Fruit fly (Drosophila melanogaster) whole organism, embryonic: ENCODE measurements around the gene CG34303.

Experiments
- Ada2b ChIP-seq: fragments of 200-800 bp; sonication (Bioruptor generic); IDR thresholded peaks from 2 replicates; pipeline ENCODE4 v1.3.6; 2022; ENCODE audit warnings: missing biosample characterization, missing genetic modification characterization
- Blimp-1 ChIP-seq: fragments of 200-800 bp; sonication (Bioruptor generic); optimal IDR thresholded peaks from 3 replicates; lab custom pipeline; 2018; ENCODE audit warnings: missing biosample characterization, missing genetic modification characterization, mild to moderate bottlenecking, moderate library complexity, missing genetic modification reagents
- CG10959 ChIP-seq: fragments of 200-800 bp; sonication (Bioruptor generic); IDR thresholded peaks from 2 replicates; pipeline ENCODE4 v1.3.6; 2022; ENCODE audit warnings: missing biosample characterization, missing genetic modification characterization
- CG11560 ChIP-seq: fragments of 200-800 bp; sonication (Bioruptor generic); IDR thresholded peaks from 3 replicates; pipeline ENCODE4 v1.3.6; 2022; ENCODE audit warnings: missing biosample characterization, missing genetic modification characterization
- CG12155 ChIP-seq: fragments of 200-800 bp; sonication (Bioruptor generic); optimal IDR thresholded peaks from 3 replicates; lab custom pipeline; 2016; ENCODE audit warnings: missing biosample characterization, missing genetic modification characterization
- CG12769 ChIP-seq: fragments of 200-800 bp; sonication (Bioruptor generic); optimal IDR thresholded peaks from 2 replicates; lab custom pipeline; 2019; ENCODE audit warnings: missing biosample characterization, mild to moderate bottlenecking, missing genetic modification characterization, moderate library complexity
- CG1603 ChIP-seq: fragments of 200-800 bp; sonication (Bioruptor generic); optimal IDR thresholded peaks from 2 replicates; lab custom pipeline; 2019; ENCODE audit warnings: missing biosample characterization, mild to moderate bottlenecking, missing genetic modification characterization, moderate library complexity
- CG17186 ChIP-seq: fragments of 200-800 bp; sonication (Bioruptor generic); optimal IDR thresholded peaks from 3 replicates; lab custom pipeline; 2017; ENCODE audit warnings: missing biosample characterization, missing genetic modification reagents, missing genetic modification characterization
- CG18599 ChIP-seq: fragments of 200-800 bp; sonication (Bioruptor generic); optimal IDR thresholded peaks from 3 replicates; lab custom pipeline; 2017; ENCODE audit warnings: missing biosample characterization, missing genetic modification characterization, mild to moderate bottlenecking, moderate library complexity, missing genetic modification reagents
- CG3065 ChIP-seq: fragments of 200-800 bp; sonication (Bioruptor generic); optimal IDR thresholded peaks from 2 replicates; lab custom pipeline; 2016; ENCODE audit warnings: missing biosample characterization, missing genetic modification characterization
- CG34376 ChIP-seq: fragments of 200-800 bp; sonication (Bioruptor generic); optimal IDR thresholded peaks from 2 replicates; lab custom pipeline; 2018; ENCODE audit warnings: missing biosample characterization, mild to moderate bottlenecking, missing genetic modification characterization
- CG4360 ChIP-seq: fragments of 200-800 bp; sonication (Bioruptor generic); IDR thresholded peaks from 2 replicates; pipeline ENCODE4 v1.3.6; 2022; ENCODE audit warnings: missing biosample characterization, missing genetic modification characterization
- CG4424 ChIP-seq: fragments of 200-800 bp; sonication (Bioruptor generic); optimal IDR thresholded peaks from 3 replicates; lab custom pipeline; 2016; ENCODE audit warnings: missing biosample characterization, missing genetic modification characterization
- CG5245 ChIP-seq: fragments of 200-800 bp; sonication (Bioruptor generic); optimal IDR thresholded peaks from 3 replicates; lab custom pipeline; 2016; ENCODE audit warnings: missing biosample characterization, missing genetic modification characterization
- CG6765 ChIP-seq: fragments of 200-800 bp; sonication (Bioruptor generic); optimal IDR thresholded peaks from 3 replicates; lab custom pipeline; 2017; ENCODE audit warnings: missing biosample characterization, mild to moderate bottlenecking, missing genetic modification characterization
- CG6791 ChIP-seq: fragments of 200-800 bp; sonication (Bioruptor generic); IDR thresholded peaks from 3 replicates; pipeline ENCODE4 v1.3.6; 2022; ENCODE audit warnings: missing biosample characterization, missing genetic modification characterization; ENCODE audit not compliant: partially characterized antibody
- CG7786 ChIP-seq: fragments of 200-800 bp; sonication (Bioruptor generic); optimal IDR thresholded peaks from 2 replicates; lab custom pipeline; 2016; ENCODE audit warnings: missing biosample characterization, missing genetic modification characterization
- CG7839 ChIP-seq: fragments of 200-800 bp; sonication (Bioruptor generic); optimal IDR thresholded peaks from 3 replicates; lab custom pipeline; 2018; ENCODE audit warnings: missing biosample characterization, mild to moderate bottlenecking, missing genetic modification characterization, moderate library complexity
- CG8281 ChIP-seq: fragments of 200-800 bp; sonication (Bioruptor generic); optimal IDR thresholded peaks from 2 replicates; lab custom pipeline; 2018; ENCODE audit warnings: missing biosample characterization, mild to moderate bottlenecking, missing genetic modification characterization, moderate library complexity
- CG8478 ChIP-seq: fragments of >200 bp; optimal IDR thresholded peaks from 2 replicates; lab custom pipeline; 2018
- CG8924 ChIP-seq: fragments of 200-800 bp; optimal IDR thresholded peaks from 3 replicates; lab custom pipeline; 2019; ENCODE audit warnings: missing biosample characterization, mild to moderate bottlenecking, missing genetic modification characterization, moderate library complexity
- CG9437 ChIP-seq: fragments of 200-800 bp; sonication (Bioruptor generic); optimal IDR thresholded peaks from 2 replicates; lab custom pipeline; 2018; ENCODE audit warnings: missing biosample characterization, mild to moderate bottlenecking, missing genetic modification characterization
- Dp ChIP-seq: fragments of 200-800 bp; sonication (Bioruptor generic); optimal IDR thresholded peaks from 2 replicates; lab custom pipeline; 2018; ENCODE audit warnings: missing biosample characterization, mild to moderate bottlenecking, missing genetic modification characterization, moderate library complexity
- E2f1 ChIP-seq: fragments of 200-800 bp; sonication (Bioruptor generic); IDR thresholded peaks from 2 replicates; pipeline ENCODE4 v1.3.6; 2022; ENCODE audit warnings: missing biosample characterization, missing genetic modification characterization
- Elba2 ChIP-seq: fragments of 200-800 bp; sonication (Bioruptor generic); optimal IDR thresholded peaks from 3 replicates; lab custom pipeline; 2016; ENCODE audit warnings: missing biosample characterization, missing genetic modification characterization
- Ets65A ChIP-seq: fragments of 200-800 bp; sonication (Bioruptor generic); peaks from one replicate; lab custom pipeline; 2016; ENCODE audit warnings: missing biosample characterization, missing genetic modification characterization
- GATAe ChIP-seq: fragments of 200-800 bp; sonication (Bioruptor generic); conservative IDR thresholded peaks from 2 replicates; pipeline ENCODE4 v1.3.6; 2022; ENCODE audit warnings: missing biosample characterization, missing genetic modification characterization
- Hsf ChIP-seq: fragments of 200-800 bp; sonication (Bioruptor generic); optimal IDR thresholded peaks from 3 replicates; lab custom pipeline; 2016; ENCODE audit warnings: missing biosample characterization, missing genetic modification characterization
- Med ChIP-seq: fragments of 200-800 bp; sonication (Bioruptor generic); peaks from one replicate; lab custom pipeline; 2016; ENCODE audit warnings: missing biosample characterization, missing genetic modification characterization, mild to moderate bottlenecking, inconsistent platforms, moderate library complexity
- Side ChIP-seq: fragments of 200-800 bp; sonication (Bioruptor generic); optimal IDR thresholded peaks from 2 replicates; lab custom pipeline; 2016; ENCODE audit warnings: missing biosample characterization, missing genetic modification characterization
- Trl ChIP-seq, 3 experiments: fragments of >200 bp in 2 of 3; fragments of 200-800 bp in 1 of 3; sonication (Bioruptor generic) in 1 of 3; optimal IDR thresholded peaks; 2 replicates in 1 of 3; 3 replicates in 2 of 3; lab custom pipeline; 2016 to 2017; ENCODE audit warnings: missing biosample characterization in 1 of 3, missing genetic modification characterization in 1 of 3
- YL-1 ChIP-seq: fragments of 200-800 bp; sonication (Bioruptor generic); optimal IDR thresholded peaks from 3 replicates; lab custom pipeline; 2017; ENCODE audit warnings: missing biosample characterization, mild to moderate bottlenecking, missing genetic modification characterization
- chinmo ChIP-seq: fragments of 200-800 bp; sonication (Bioruptor generic); IDR thresholded peaks from 4 replicates; pipeline ENCODE4 v1.3.6; 2022; ENCODE audit warnings: missing biosample characterization, missing genetic modification characterization; ENCODE audit not compliant: partially characterized antibody
- ci ChIP-seq: fragments of 200-800 bp; sonication (Bioruptor generic); IDR thresholded peaks from 3 replicates; pipeline ENCODE4 v1.3.6; 2022; ENCODE audit warnings: missing biosample characterization, missing genetic modification characterization
- crc ChIP-seq: fragments of 200-800 bp; sonication (Bioruptor generic); optimal IDR thresholded peaks from 2 replicates; lab custom pipeline; 2016; ENCODE audit warnings: missing biosample characterization, missing genetic modification characterization
- dimm ChIP-seq: fragments of 200-800 bp; sonication (Bioruptor generic); IDR thresholded peaks from 2 replicates; pipeline ENCODE4 v1.3.6; 2022; ENCODE audit warnings: missing biosample characterization, missing genetic modification characterization
- exex ChIP-seq: fragments of 200-800 bp; sonication (Bioruptor generic); optimal IDR thresholded peaks from 4 replicates; lab custom pipeline; 2018; ENCODE audit warnings: missing biosample characterization, mild to moderate bottlenecking, missing genetic modification characterization, moderate library complexity
- gro ChIP-seq: fragments of 200-800 bp; sonication (Bioruptor generic); optimal IDR thresholded peaks from 2 replicates; lab custom pipeline; 2016; ENCODE audit warnings: missing biosample characterization, missing genetic modification characterization
- ham ChIP-seq: fragments of 200-800 bp; sonication (Bioruptor generic); IDR thresholded peaks from 2 replicates; pipeline ENCODE4 v1.3.6; 2022; ENCODE audit warnings: missing biosample characterization, missing genetic modification characterization
- lola ChIP-seq, 3 experiments: fragments of >200 bp in 2 of 3; fragments of 200-800 bp in 1 of 3; sonication (Bioruptor generic) in 1 of 3; optimal IDR thresholded peaks; 2 replicates each; lab custom pipeline; 2017 to 2019; ENCODE audit warnings: missing biosample characterization in 3 of 3, missing genetic modification characterization in 3 of 3, mild to moderate bottlenecking in 1 of 3, moderate library complexity in 1 of 3
- lov ChIP-seq, 2 experiments: fragments of 200-800 bp in 1 of 2; fragments of >200 bp in 1 of 2; sonication (Bioruptor generic) in 1 of 2; IDR thresholded peaks in 1 of 2; optimal IDR thresholded peaks in 1 of 2; 2 replicates in 1 of 2; 3 replicates in 1 of 2; pipeline versions ENCODE4 v1.3.6 to Lab custom; 2017 to 2022; ENCODE audit warnings: missing biosample characterization in 1 of 2, missing genetic modification characterization in 1 of 2
- maf-S ChIP-seq: fragments of 200-800 bp; sonication (Bioruptor generic); optimal IDR thresholded peaks from 2 replicates; lab custom pipeline; 2016; ENCODE audit warnings: missing biosample characterization, missing genetic modification characterization
- mirr ChIP-seq: fragments of 200-800 bp; sonication (Bioruptor generic); optimal IDR thresholded peaks from 3 replicates; lab custom pipeline; 2018; ENCODE audit warnings: missing biosample characterization, mild to moderate bottlenecking, missing genetic modification characterization
- org-1 ChIP-seq: fragments of 200-800 bp; sonication (Bioruptor generic); optimal IDR thresholded peaks from 2 replicates; lab custom pipeline; 2017; ENCODE audit warnings: missing biosample characterization, missing genetic modification characterization
- psq ChIP-seq: fragments of 200-800 bp; sonication (Bioruptor generic); optimal IDR thresholded peaks from 2 replicates; lab custom pipeline; 2017; ENCODE audit warnings: missing biosample characterization, missing genetic modification characterization
- pum ChIP-seq: fragments of 200-800 bp; sonication (Bioruptor generic); optimal IDR thresholded peaks from 2 replicates; lab custom pipeline; 2016; ENCODE audit warnings: missing biosample characterization, missing genetic modification characterization
- slbo ChIP-seq: fragments of 200-800 bp; sonication (Bioruptor generic); IDR thresholded peaks from 2 replicates; pipeline ENCODE4 v1.3.6; 2022; ENCODE audit warnings: missing biosample characterization, missing genetic modification characterization
- sob ChIP-seq: fragments of 200-800 bp; sonication (Bioruptor generic); IDR thresholded peaks from 2 replicates; pipeline ENCODE4 v1.3.6; 2022; ENCODE audit warnings: missing biosample characterization, missing genetic modification characterization
- stwl ChIP-seq: fragments of 200-800 bp; sonication (Bioruptor generic); optimal IDR thresholded peaks from 3 replicates; lab custom pipeline; 2018; ENCODE audit warnings: missing biosample characterization, mild to moderate bottlenecking, missing genetic modification characterization, moderate library complexity
- unc-4 ChIP-seq: fragments of 200-800 bp; sonication (Bioruptor generic); IDR thresholded peaks from 2 replicates; pipeline ENCODE4 v1.3.6; 2022; ENCODE audit warnings: missing biosample characterization, missing genetic modification characterization; ENCODE audit not compliant: partially characterized antibody

CG34303 gene

dm6 chr3R:10134341-10134668 is 17.4 kb downstream of the CG34303 start (continued):
- peak; percentile 64 for TF ChIP-seq CG18599 (GFP tag; lab: Kevin White, UChicago)
- TF ChIP-seq CG8281 (tag; lab: Kevin White, UChicago) = no peak
- TF ChIP-seq CG7839 (tag; lab: Kevin White, UChicago) = peak; percentile 5
- TF ChIP-seq CG12769 = peak; percentile 51
- peak; percentile 48 for TF ChIP-seq CG9437
- TF ChIP-seq CG12155 = peak; percentile 33
- TF ChIP-seq exex (tag; lab: Kevin White, UChicago) = peak; percentile 26
- peak; percentile 66 for TF ChIP-seq Elba2 (GFP tag; lab: Kevin White, UChicago)
- TF ChIP-seq CG6791 = no peak
- peak; percentile 29; the same call in 1 of the 2 replicates for TF ChIP-seq E2f1
- TF ChIP-seq slbo (GFP tag; lab: Robert Waterston, UW) = peak; percentile 51; the same call in 1 of the 2 replicates
- no peak for TF ChIP-seq lola (GFP tag; optimal IDR thresholded peaks at IDR 0.05; lab: Kevin White, UChicago)
- TF ChIP-seq CG4360 (GFP tag; lab: Robert Waterston, UW) = 0 out of 2 replicates have a peak, but pooled peaks have one; percentile 18
- TF ChIP-seq Ada2b (GFP tag; lab: Robert Waterston, UW) = no peak
- TF ChIP-seq dimm (GFP tag; lab: Robert Waterston, UW) = no peak
- TF ChIP-seq Med (GFP tag; lab: Kevin White, UChicago) = peak; percentile 99
- peak; percentile 17 for TF ChIP-seq CG8924 (tag; lab: Kevin White, UChicago)
- TF ChIP-seq CG10959 (GFP tag; lab: Robert Waterston, UW) = peak; percentile 28; the same call in 1 of the 2 replicates
- TF ChIP-seq CG3065 (GFP tag; lab: Kevin White, UChicago) = no peak
- peak; percentile 63 for TF ChIP-seq CG34376
- peak; percentile 33 for TF ChIP-seq maf-S (GFP tag; lab: Kevin White, UChicago)
- TF ChIP-seq CG6765 (GFP tag; lab: Kevin White, UChicago) = peak; percentile 24
- peak; percentile 16 for TF ChIP-seq YL-1 (GFP tag; lab: Kevin White, UChicago)
- TF ChIP-seq psq (GFP tag; lab: Kevin White, UChicago) = peak; percentile 16
- TF ChIP-seq CG17186 (GFP tag; lab: Kevin White, UChicago) = peak; percentile 54
- TF ChIP-seq GATAe (GFP tag; lab: Robert Waterston, UW) = no peak
- TF ChIP-seq gro (GFP tag; lab: Kevin White, UChicago) = peak; percentile 66
- TF ChIP-seq ham (GFP tag; lab: Robert Waterston, UW) = no peak
- no peak for TF ChIP-seq mirr (GFP tag; lab: Kevin White, UChicago)
- peak; percentile 56; the same call in 2 of the 3 replicates for TF ChIP-seq ci (GFP tag; lab: Robert Waterston, UW)
- TF ChIP-seq sob (GFP tag; lab: Robert Waterston, UW) = peak; percentile 70
- TF ChIP-seq Blimp-1 (GFP tag; lab: Kevin White, UChicago) = no peak
- TF ChIP-seq CG5245 = no peak
- peak; percentile 14 for TF ChIP-seq crc (GFP tag; lab: Kevin White, UChicago)
- no peak for TF ChIP-seq CG8478
- TF ChIP-seq CG7786 = peak; percentile 48
- TF ChIP-seq Side (GFP tag; lab: Kevin White, UChicago) = peak; percentile 54
- peak; percentile 93 for TF ChIP-seq Dp
- TF ChIP-seq chinmo (GFP tag; lab: Robert Waterston, UW) = 0 out of 4 replicates have a peak, but pooled peaks have one; percentile 58
- no peak for TF ChIP-seq lov (optimal IDR thresholded peaks at IDR 0.05; lab: Kevin White, UChicago)
- peak; percentile 9; the same call in 1 of the 3 replicates for TF ChIP-seq lov (GFP tag; IDR thresholded peaks at IDR 0.05; lab: Robert Waterston, UW)
- TF ChIP-seq Trl (optimal IDR thresholded peaks at IDR 0.05; lab: Kevin White, UChicago) = no peak
- peak; percentile 56 for TF ChIP-seq Trl (GFP tag; optimal IDR thresholded peaks at IDR 0.05; lab: Kevin White, UChicago)
- no peak for TF ChIP-seq CG11560
- peak; percentile 65 for TF ChIP-seq CG1603 (tag; lab: Kevin White, UChicago)
- no peak for TF ChIP-seq org-1 (GFP tag; lab: Kevin White, UChicago)
- TF ChIP-seq stwl (tag; lab: Kevin White, UChicago) = peak; percentile 81
- TF ChIP-seq CG4424 (GFP tag; lab: Kevin White, UChicago) = peak; percentile 11
- TF ChIP-seq Hsf (GFP tag; lab: Kevin White, UChicago) = peak; percentile 43
- TF ChIP-seq Ets65A = peak; percentile 96
- 0 out of 2 replicates have a peak, but pooled peaks have one; percentile 18 for TF ChIP-seq unc-4 (GFP tag; lab: Robert Waterston, UW)
- TF ChIP-seq pum = peak; percentile 16
